Fruit fly (Drosophila melanogaster): ENCODE results near the gene kay.

The kay gene

DNA sequence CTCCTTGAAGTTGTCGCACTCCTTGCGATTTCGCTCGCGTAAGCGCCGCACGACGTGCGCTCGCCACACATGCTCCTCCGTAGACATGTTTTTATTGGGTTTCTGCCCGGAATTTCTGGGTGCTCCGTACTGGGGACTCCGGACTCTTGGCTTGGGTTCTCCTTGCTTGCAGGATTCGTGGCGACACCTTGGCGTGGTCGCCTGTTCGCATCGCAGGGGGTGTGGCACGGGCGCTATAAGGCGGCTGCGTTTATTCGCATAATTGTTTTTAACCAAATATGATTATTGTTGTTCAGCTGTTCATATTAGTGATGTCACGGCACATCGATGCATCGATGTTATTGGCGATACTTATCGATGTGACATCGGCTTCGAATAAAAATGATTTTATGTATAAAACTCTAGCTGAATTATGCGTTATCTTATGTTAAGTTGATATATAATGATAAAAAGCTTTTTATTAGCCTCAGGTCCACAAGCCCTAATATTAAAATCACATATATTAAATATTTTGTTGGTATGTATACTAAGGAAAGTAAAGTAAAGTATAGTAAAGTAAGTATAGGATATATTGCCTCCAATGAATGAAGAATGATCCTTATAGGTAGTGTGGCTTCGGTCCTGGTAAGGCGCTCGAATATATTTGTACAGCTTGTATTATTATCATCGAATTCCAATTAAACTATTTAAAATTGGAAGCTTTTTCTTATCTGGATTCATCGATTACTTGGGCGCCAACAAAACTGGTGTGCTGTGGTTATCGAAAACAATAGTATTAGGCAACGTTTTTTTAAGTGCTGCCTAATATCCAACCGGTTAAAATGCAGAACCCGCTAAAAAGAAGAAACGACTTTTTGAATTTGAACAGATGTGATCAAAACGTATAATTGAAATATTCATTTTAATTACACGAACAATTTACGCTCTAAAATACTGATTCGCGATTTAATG, 69.2 kb downstream of the kay start, which contains the start of gene Atg16:
Gene Atg16, minus strand, starts transcription at position 343 of the 951 bp plus-strand sequence.
- TF ChIP-seq CG10631 (GFP tag; optimal IDR thresholded peaks at IDR 0.05) (peak; percentile 1), esn (GFP tag; optimal IDR thresholded peaks at IDR 0.05) (peak; percentile 16), CG11902 (GFP tag; optimal IDR thresholded peaks at IDR 0.05) (no peak), CG11762 (GFP tag; optimal IDR thresholded peaks at IDR 0.05; ENCODE audit: insufficient read depth) (no peak), Sox14 (GFP tag; optimal IDR thresholded peaks at IDR 0.05) (peak; percentile 1), CG6792 (GFP tag; optimal IDR thresholded peaks at IDR 0.05) (no peak), CG1621 (tag; optimal IDR thresholded peaks at IDR 0.05) (peak; percentile 30)

DNA sequence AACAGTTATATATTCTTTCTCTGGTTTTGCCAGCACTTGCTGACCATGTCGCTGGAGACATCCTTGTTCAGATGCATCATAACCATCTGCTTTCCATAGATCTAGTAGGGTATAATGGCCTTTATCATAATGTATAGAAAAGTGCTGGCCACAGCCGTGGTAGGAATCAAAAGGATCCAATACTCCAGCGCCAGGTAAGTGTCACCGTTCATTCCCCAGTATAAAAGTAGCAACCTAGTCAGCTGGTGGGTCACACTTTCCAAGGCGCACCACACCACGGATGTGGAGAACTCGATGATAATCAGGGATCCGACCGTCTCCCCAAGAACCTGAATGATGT, 69.9 kb downstream of the kay start, which contains the start of gene Prtl99C:
Gene Prtl99C, plus strand, starts transcription at position 241 of the 340 bp plus-strand sequence.
- TF ChIP-seq cyc (GFP tag; optimal IDR thresholded peaks at IDR 0.05), result no peak
- TF ChIP-seq CG11902 (GFP tag; optimal IDR thresholded peaks at IDR 0.05), result no peak

DNA sequence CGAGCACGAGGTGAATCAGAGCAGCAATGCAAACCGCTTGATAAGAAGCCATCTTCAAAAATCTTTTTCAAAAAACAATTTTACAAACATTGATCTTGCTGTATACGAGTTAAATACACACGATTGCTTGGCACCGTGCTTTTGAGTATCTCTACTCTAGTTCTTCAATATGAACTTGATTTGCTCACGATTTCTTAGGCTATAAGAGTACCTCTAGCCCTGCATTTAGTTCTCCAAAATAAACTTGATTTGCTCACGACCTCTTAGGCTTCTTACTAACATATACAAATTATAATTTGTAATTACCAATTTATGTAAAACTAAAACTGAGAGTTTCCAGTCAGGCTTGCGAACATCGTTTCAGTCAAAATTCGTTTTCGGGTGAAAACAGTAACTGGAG, 70.4 kb downstream of the kay start, which contains the start of gene CG42592:
Gene CG42592, minus strand, starts transcription at position 101 of the 400 bp plus-strand sequence.
- TF ChIP-seq CG11902 (GFP tag; optimal IDR thresholded peaks at IDR 0.05) (no peak), dac (GFP tag; optimal IDR thresholded peaks at IDR 0.05) (no peak), Met (GFP tag; optimal IDR thresholded peaks at IDR 0.05) (no peak), CG32006 (GFP tag; optimal IDR thresholded peaks at IDR 0.05) (no peak)

DNA sequence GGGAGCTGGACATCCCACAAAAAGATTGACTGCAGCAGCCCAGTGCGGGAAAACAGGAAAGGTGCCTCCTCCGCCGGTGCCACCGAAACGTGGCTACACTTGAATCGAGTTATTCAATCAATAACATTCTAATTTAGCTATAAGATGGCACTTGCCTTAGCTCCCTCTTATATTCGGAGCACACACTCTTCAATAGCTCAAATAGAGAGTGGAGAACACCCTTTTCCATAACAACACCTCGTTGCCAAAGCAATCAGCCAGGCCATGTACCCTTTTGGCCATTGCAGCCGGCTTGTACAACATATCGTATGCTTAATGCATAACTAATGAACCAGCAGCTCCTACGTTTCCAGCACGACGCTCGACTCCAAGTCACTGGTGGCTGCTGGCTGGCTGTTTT, 72.0 kb downstream of the kay start:
- TF ChIP-seq eg (GFP tag; IDR thresholded peaks at IDR 0.05) (peak; percentile 58; the same call in 1 of the 3 replicates), CG6163 (GFP tag; IDR thresholded peaks at IDR 0.05) (0 out of 3 replicates have a peak, but pooled peaks have one; percentile 49), CG32006 (GFP tag; optimal IDR thresholded peaks at IDR 0.05) (peak; percentile 64), CG31627 (GFP tag; optimal IDR thresholded peaks at IDR 0.05) (no peak), Sox15 (GFP tag; optimal IDR thresholded peaks at IDR 0.05) (no peak), fd59A (GFP tag; optimal IDR thresholded peaks at IDR 0.05) (no peak), net (GFP tag; optimal IDR thresholded peaks at IDR 0.05) (no peak), Eip78C (GFP tag) (peak; percentile 49), ss (GFP tag; optimal IDR thresholded peaks at IDR 0.05) (peak in 1 of 2 experiments; percentile 34), topi (GFP tag; optimal IDR thresholded peaks at IDR 0.05) (no peak), CG8119 (GFP tag; IDR thresholded peaks at IDR 0.05) (peak; percentile 72; the same call in 2 of the 3 replicates), CG3032 (tag; optimal IDR thresholded peaks at IDR 0.05) (no peak), Ets96B (tag; optimal IDR thresholded peaks at IDR 0.05) (no peak), Sox14 (GFP tag; optimal IDR thresholded peaks at IDR 0.05) (no peak), Gug (GFP tag; IDR thresholded peaks at IDR 0.05) (no peak), CG6276 (GFP tag; optimal IDR thresholded peaks at IDR 0.05) (no peak), CG11762 (GFP tag; optimal IDR thresholded peaks at IDR 0.05; ENCODE audit: insufficient read depth) (no peak), CG15336 (GFP tag; IDR thresholded peaks at IDR 0.05) (peak; percentile 71), CG11294 (GFP tag; IDR thresholded peaks at IDR 0.05) (0 out of 2 replicates have a peak, but pooled peaks have one; percentile 5), Lpt (GFP tag; optimal IDR thresholded peaks at IDR 0.05) (no peak), CG10631 (GFP tag; optimal IDR thresholded peaks at IDR 0.05) (peak; percentile 29), Hr4 (GFP tag; optimal IDR thresholded peaks at IDR 0.05) (peak; percentile 42), pdm3 (GFP tag; optimal IDR thresholded peaks at IDR 0.05) (peak; percentile 4)

DNA sequence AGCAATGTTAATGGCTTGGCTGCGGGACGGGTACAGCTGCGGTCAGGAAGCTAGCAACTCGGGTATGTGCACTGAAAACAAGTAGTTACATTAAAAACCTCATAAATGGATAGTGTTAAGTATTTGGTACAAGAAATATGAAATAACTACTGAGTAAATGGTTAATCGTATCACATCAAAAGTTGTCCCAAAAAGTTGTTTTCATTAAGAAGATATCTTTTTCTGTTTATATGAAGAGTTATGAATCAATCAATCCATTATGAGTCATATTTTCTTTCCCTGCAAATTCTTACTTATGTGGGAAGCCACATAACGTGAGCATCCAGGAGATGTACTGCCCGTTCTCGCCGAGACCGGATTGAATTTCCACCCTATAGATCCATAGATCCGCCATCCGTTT, 73.0 kb downstream of the kay start:
- TF ChIP-seq Eip78C (GFP tag) (peak; percentile 79), fd59A (GFP tag; optimal IDR thresholded peaks at IDR 0.05) (peak; percentile 7), Ets96B (tag; optimal IDR thresholded peaks at IDR 0.05) (peak; percentile 5), pdm3 (GFP tag; optimal IDR thresholded peaks at IDR 0.05) (peak; percentile 1), CG32006 (GFP tag; optimal IDR thresholded peaks at IDR 0.05) (peak; percentile 47), OdsH (GFP tag; optimal IDR thresholded peaks at IDR 0.05) (peak; percentile 31), CG6163 (GFP tag; IDR thresholded peaks at IDR 0.05) (0 out of 3 replicates have a peak, but pooled peaks have one; percentile 13), CG6276 (GFP tag; optimal IDR thresholded peaks at IDR 0.05) (peak; percentile 22), acj6 (GFP tag; optimal IDR thresholded peaks at IDR 0.05) (peak; percentile 10), CG8119 (GFP tag; IDR thresholded peaks at IDR 0.05) (peak; percentile 21; the same call in 1 of the 3 replicates), CG10631 (GFP tag; optimal IDR thresholded peaks at IDR 0.05) (peak; percentile 40), esn (GFP tag; optimal IDR thresholded peaks at IDR 0.05) (no peak), CG11762 (GFP tag; optimal IDR thresholded peaks at IDR 0.05; ENCODE audit: insufficient read depth) (no peak), CG10669 (GFP tag; optimal IDR thresholded peaks at IDR 0.05) (no peak), dsx (GFP tag; optimal IDR thresholded peaks at IDR 0.05; ENCODE audit: poor library complexity, severe bottlenecking) (peak; percentile 46), CG15336 (GFP tag; IDR thresholded peaks at IDR 0.05) (peak; percentile 29; the same call in 1 of the 2 replicates), salr (GFP tag; optimal IDR thresholded peaks at IDR 0.05) (peak in 1 of 2 experiments; percentile 28), ss (GFP tag; optimal IDR thresholded peaks at IDR 0.05) (peak in 1 of 2 experiments; percentile 48), eg (GFP tag; IDR thresholded peaks at IDR 0.05) (no peak), CG6808 (GFP tag; optimal IDR thresholded peaks at IDR 0.05) (peak; percentile 5), spab (GFP tag; optimal IDR thresholded peaks at IDR 0.05) (peak; percentile 15), achi (GFP tag; optimal IDR thresholded peaks at IDR 0.05) (peak; percentile 7)

All from whole organism, prepupa.